Worm (Caenorhabditis elegans) whole organism, early embryonic: ENCODE data around the gene rgs-11.
A peak's percentile ranks its signal among the peaks of the same experiment; 100 is the strongest.
"Not testable (repeated sequence)": the region's sequence is repeated elsewhere in the genome, so short reads cannot be mapped to it uniquely, and the experiment has no call there.

Source experiments
- B0310.2 ChIP-seq: sonication (generic microtip); optimal IDR thresholded peaks from 2 replicates; lab custom pipeline; 2016; ENCODE audit warnings: mild to moderate bottlenecking, missing genetic modification characterization, missing compliant biosample characterization
- F13C5.2 ChIP-seq: sonication (generic microtip); optimal IDR thresholded peaks from 2 replicates; lab custom pipeline; 2017; ENCODE audit warnings: mild to moderate bottlenecking, missing genetic modification characterization, inconsistent platforms, missing compliant biosample characterization
- aly-1 ChIP-seq: sonication (generic microtip); optimal IDR thresholded peaks from 2 replicates; lab custom pipeline; 2016; ENCODE audit warnings: missing genetic modification characterization, missing compliant biosample characterization
- ama-1 ChIP-seq: fragments of 150-350 bp; optimal IDR thresholded peaks from 2 replicates; lab custom pipeline; 2014
- ceh-13 ChIP-seq: fragments of 200-800 bp; sonication (Bioruptor generic); optimal IDR thresholded peaks from 2 replicates; lab custom pipeline; 2018; ENCODE audit warnings: mild to moderate bottlenecking, missing genetic modification characterization, missing compliant biosample characterization
- ceh-36 ChIP-seq: sonication (generic microtip); optimal IDR thresholded peaks from 2 replicates; lab custom pipeline; 2016; ENCODE audit warnings: missing genetic modification characterization, inconsistent platforms, missing compliant biosample characterization
- ets-7 ChIP-seq: sonication (generic microtip); optimal IDR thresholded peaks from 2 replicates; lab custom pipeline; 2016; ENCODE audit warnings: missing genotype, missing genetic modification characterization, missing compliant biosample characterization
- flt-1 ChIP-seq: fragments of 200-800 bp; sonication (Bioruptor generic); IDR thresholded peaks from 2 replicates; pipeline ENCODE4 v1.3.6; 2022; ENCODE audit warnings: missing genetic modification characterization, missing compliant biosample characterization
- hmbx-1 ChIP-seq: sonication (generic microtip); optimal IDR thresholded peaks from 2 replicates; lab custom pipeline; 2016; ENCODE audit warnings: mild to moderate bottlenecking, missing genetic modification characterization, missing compliant biosample characterization
- hmg-4 ChIP-seq: fragments of 200-800 bp; sonication (Bioruptor generic); optimal IDR thresholded peaks from 2 replicates; lab custom pipeline; 2018; ENCODE audit warnings: mild to moderate bottlenecking, missing genetic modification characterization, missing compliant biosample characterization
- hnd-1 ChIP-seq: sonication (generic microtip); optimal IDR thresholded peaks from 2 replicates; lab custom pipeline; 2016; ENCODE audit warnings: missing genetic modification characterization, missing compliant biosample characterization
- pes-1 ChIP-seq: fragments of 200-800 bp; sonication (Bioruptor generic); IDR thresholded peaks from 2 replicates; pipeline ENCODE4 v1.3.6; 2022; ENCODE audit warnings: missing genetic modification reagents, missing genetic modification characterization, missing compliant biosample characterization
- scrt-1 ChIP-seq: fragments of 200-800 bp; sonication (Bioruptor generic); IDR thresholded peaks from 2 replicates; pipeline ENCODE4 v1.3.6; 2022; ENCODE audit warnings: missing genetic modification characterization, missing compliant biosample characterization
- sea-1 ChIP-seq: fragments of 200-800 bp; sonication (Bioruptor generic); conservative IDR thresholded peaks from 2 replicates; pipeline ENCODE4 v1.3.6; 2022; ENCODE audit warnings: missing genetic modification characterization, missing compliant biosample characterization
- tbx-11 ChIP-seq: fragments of 200-800 bp; sonication (Bioruptor generic); IDR thresholded peaks from 2 replicates; pipeline ENCODE4 v1.3.6; 2022; ENCODE audit warnings: missing genetic modification characterization, missing compliant biosample characterization
- tbx-37 ChIP-seq: fragments of 200-800 bp; sonication (Bioruptor generic); conservative IDR thresholded peaks from 2 replicates; pipeline ENCODE4 v1.3.6; 2022; ENCODE audit warnings: missing genetic modification reagents, missing genetic modification characterization, missing compliant biosample characterization
- tra-4 ChIP-seq: sonication (generic microtip); optimal IDR thresholded peaks from 2 replicates; lab custom pipeline; 2017; ENCODE audit warnings: missing genetic modification characterization, missing compliant biosample characterization

Gene rgs-11

DNA sequence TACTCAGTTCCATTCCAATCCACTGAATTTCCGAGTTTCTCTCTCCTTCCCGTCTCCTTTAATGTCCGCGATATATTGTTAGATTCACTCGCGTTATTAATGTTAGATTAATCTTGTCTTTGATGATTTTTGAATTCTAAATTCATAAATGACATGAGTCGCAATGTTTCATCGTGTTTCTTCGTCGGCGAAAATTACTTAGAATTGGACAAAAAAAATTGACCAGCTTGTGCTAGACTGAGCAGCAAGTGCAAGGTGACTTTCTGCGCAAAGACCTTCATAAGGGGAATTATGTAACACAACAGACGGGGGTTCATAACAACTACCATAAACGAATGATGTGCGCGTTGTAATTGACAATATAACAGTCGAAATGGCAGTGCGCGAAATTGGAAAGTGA lies 6.0 kb upstream of the rgs-11 start:
- TF ChIP-seq ceh-13 (GFP tag; lab: Kevin White, UChicago) = no peak
- TF ChIP-seq ets-7 (tag; lab: Kevin White, UChicago) = no peak
- TF ChIP-seq ceh-36 (tag; lab: Kevin White, UChicago) = no peak
- TF ChIP-seq sea-1 (GFP tag; lab: Robert Waterston, UW) = no peak

DNA sequence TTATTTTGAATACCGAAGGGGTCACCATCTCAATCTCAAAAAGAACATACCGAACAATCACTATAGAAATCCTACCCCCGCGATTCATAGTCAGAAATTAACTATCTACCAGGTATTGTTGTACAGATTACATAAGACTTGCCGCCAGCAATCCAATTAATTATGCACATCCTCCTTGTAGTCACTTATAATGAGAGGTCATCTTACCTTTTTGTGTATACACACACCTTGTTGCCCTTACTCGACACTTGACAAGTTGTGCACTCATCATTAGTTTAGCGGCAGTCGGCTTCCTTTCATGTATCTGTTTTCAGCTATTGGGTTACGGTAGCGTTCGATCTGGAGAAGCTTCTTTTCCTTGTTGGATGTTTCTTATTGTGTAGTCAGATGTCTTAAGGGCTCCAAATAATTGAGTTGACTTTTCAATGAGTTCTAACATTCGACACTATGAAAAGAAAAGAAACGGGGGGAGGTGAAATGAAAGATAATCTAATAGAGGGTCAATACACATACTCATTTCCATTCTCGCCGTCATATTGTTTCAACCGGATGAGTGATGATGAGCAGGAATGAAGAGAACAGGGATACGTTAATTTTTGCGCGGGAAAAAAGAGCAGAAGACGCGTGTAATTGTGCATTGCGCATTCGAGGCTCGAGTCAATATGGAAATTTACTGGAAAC lies 4.8 kb upstream of the rgs-11 start:
- TF ChIP-seq tra-4 (tag; lab: Kevin White, UChicago) (no peak), ama-1 (lab: Kevin White, UChicago) (no peak), tbx-37 (no peak), ceh-36 (tag; lab: Kevin White, UChicago) (no peak), aly-1 (tag; lab: Kevin White, UChicago) (no peak), hmbx-1 (no peak), F13C5.2 (tag; lab: Kevin White, UChicago) (no peak), B0310.2 (no peak), scrt-1 (GFP tag; lab: Robert Waterston, UW) (no peak), ceh-13 (GFP tag; lab: Kevin White, UChicago) (no peak), pes-1 (GFP tag; lab: Robert Waterston, UW) (no peak), hmg-4 (GFP tag; lab: Kevin White, UChicago) (no peak), flt-1 (GFP tag; lab: Robert Waterston, UW) (no peak), ets-7 (tag; lab: Kevin White, UChicago) (no peak), sea-1 (GFP tag; lab: Robert Waterston, UW) (no peak), tbx-11 (GFP tag; lab: Robert Waterston, UW) (no peak)

DNA sequence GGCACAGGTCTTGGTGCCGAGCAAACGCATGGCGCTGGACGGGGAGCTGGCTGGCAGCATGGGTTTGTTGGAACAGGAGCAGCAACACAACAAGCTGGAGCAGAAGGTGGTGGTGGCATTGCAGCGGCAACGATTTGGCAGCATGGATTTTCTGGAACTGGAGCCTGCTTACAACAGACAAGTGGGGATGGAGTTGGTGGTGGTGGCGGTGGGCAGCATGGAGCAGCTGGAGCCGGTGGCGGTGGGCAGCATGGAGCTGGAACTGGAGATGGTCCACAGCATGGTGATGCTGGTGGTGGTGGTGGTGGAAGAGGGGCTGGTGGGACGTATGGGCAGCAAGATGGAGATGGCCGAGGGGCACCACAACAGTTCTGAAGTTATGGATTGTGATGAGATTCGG lies 3.5 kb upstream of the rgs-11 start:
- TF ChIP-seq scrt-1 (GFP tag; lab: Robert Waterston, UW) (peak; percentile 24; the same call in 1 of the 2 replicates), aly-1 (tag; lab: Kevin White, UChicago) (no peak), ets-7 (tag; lab: Kevin White, UChicago) (no peak), F13C5.2 (tag; lab: Kevin White, UChicago) (no peak), pes-1 (GFP tag; lab: Robert Waterston, UW) (no peak)

DNA sequence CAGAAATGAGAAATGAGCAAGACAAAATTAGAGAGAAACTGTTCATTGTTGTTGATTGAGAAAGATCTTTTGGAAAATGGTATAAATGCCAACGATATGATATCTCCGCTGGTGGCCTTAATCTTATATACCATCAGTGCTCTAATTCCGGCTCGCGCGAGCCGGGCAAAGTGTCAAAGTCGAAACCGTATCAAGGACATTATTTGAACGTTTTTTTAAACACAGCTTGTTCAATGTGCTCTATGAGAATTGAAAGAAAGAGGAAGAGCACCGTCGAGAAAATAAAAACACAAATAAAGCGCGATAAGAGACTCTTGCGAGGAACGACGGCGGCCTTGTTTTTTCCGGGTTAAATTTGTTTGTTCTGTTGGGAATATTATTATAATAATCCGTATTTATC lies 2.9 kb upstream of the rgs-11 start, which contains the start of gene idpp-3:
Gene idpp-3, minus strand, starts transcription at position 101 of the 400 bp plus-strand sequence.
- TF ChIP-seq pes-1 (GFP tag; lab: Robert Waterston, UW) (no peak), sea-1 (GFP tag; lab: Robert Waterston, UW) (no peak), F13C5.2 (tag; lab: Kevin White, UChicago) (no peak), tbx-11 (GFP tag; lab: Robert Waterston, UW) (no peak), ceh-13 (GFP tag; lab: Kevin White, UChicago) (no peak), ceh-36 (tag; lab: Kevin White, UChicago) (no peak), tra-4 (tag; lab: Kevin White, UChicago) (no peak), aly-1 (tag; lab: Kevin White, UChicago) (no peak), tbx-37 (no peak), ama-1 (lab: Kevin White, UChicago) (no peak)

DNA sequence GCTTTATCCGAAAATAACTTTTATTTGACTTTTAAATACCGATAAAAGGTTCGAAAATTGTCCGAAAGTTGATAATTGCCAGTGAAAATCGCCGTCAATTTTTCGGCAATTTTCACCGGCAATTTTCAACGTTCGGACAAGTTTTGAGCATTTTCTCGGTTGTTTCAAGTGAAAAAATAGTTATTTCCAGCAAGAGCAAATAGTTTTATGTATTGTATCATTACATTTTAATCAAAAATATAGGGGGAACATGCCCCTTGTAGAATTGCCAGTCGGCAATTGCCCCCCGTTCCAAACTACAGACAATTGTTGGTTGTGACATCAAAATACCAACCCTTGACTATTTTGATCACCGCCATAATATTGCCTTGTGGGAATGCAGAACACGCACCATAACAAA lies 1.9 kb upstream of the rgs-11 start, which contains the start of gene rgs-10:
Gene rgs-10, plus strand, starts transcription at position 301 of the 400 bp plus-strand sequence.
- TF ChIP-seq hmbx-1 (no peak), pes-1 (GFP tag; lab: Robert Waterston, UW) (no peak), sea-1 (GFP tag; lab: Robert Waterston, UW) (no peak), flt-1 (GFP tag; lab: Robert Waterston, UW) (no peak), tra-4 (tag; lab: Kevin White, UChicago) (no peak), tbx-11 (GFP tag; lab: Robert Waterston, UW) (no peak), aly-1 (tag; lab: Kevin White, UChicago) (no peak), B0310.2 (no peak), ceh-13 (GFP tag; lab: Kevin White, UChicago) (no peak), ama-1 (lab: Kevin White, UChicago) (no peak), ets-7 (tag; lab: Kevin White, UChicago) (no peak), hnd-1 (tag; lab: Kevin White, UChicago) (no peak), ceh-36 (tag; lab: Kevin White, UChicago) (no peak), F13C5.2 (tag; lab: Kevin White, UChicago) (no peak)

DNA sequence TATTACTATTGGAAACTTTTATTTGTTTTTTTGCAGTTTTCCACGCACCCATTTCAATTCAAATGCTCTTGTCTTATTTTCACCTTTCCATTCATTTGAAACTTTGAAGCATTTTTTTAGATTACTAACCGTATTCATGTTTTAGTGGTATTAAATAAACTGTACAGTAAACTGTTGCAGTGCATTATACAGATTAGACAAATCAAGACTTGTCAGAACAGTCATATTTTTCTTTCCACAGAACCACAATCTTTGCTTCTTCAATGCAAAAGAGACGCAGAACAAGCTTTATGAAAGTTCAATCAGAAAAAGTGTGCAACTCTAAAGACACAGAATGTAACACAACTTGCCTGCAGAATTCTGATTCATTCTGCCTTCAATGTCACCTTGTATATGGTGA lies 1.4 kb downstream of the rgs-11 start, which contains the start of gene F45B8.5:
Gene F45B8.5, plus strand, starts transcription at position 301 of the 400 bp plus-strand sequence.
- TF ChIP-seq scrt-1 (GFP tag; lab: Robert Waterston, UW) (no peak), sea-1 (GFP tag; lab: Robert Waterston, UW) (no peak), hmbx-1 (no peak), F13C5.2 (tag; lab: Kevin White, UChicago) (no peak), flt-1 (GFP tag; lab: Robert Waterston, UW) (no peak), tbx-11 (GFP tag; lab: Robert Waterston, UW) (no peak), ets-7 (tag; lab: Kevin White, UChicago) (no peak), hnd-1 (tag; lab: Kevin White, UChicago) (no peak), pes-1 (GFP tag; lab: Robert Waterston, UW) (no peak), ceh-13 (GFP tag; lab: Kevin White, UChicago) (no peak), ama-1 (lab: Kevin White, UChicago) (no peak), aly-1 (tag; lab: Kevin White, UChicago) (no peak), hmg-4 (GFP tag; lab: Kevin White, UChicago) (no peak), ceh-36 (tag; lab: Kevin White, UChicago) (no peak), tra-4 (tag; lab: Kevin White, UChicago) (no peak), tbx-37 (no peak)

DNA sequence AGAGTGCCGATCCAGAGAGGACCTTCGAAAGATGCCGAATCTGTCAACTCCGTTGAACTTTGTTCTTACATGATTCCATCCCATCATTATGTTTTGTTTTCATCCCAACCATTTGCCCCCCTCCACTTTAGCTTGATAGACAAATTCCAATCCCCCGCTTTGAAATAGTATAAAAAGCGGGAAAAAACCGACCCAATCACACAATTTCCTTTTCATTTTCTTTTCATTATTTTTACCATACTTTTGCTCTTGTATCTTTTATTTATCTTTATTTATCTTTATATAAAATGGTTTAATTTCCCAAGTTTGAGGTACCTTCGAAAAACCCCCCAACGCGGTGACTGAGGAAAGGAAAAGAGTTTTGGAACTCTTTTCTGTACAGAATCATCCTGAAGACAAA lies 2.2 kb downstream of the rgs-11 start, which contains the start of gene F20D1.22:
Gene F20D1.22, plus strand, starts transcription at position 301 of the 400 bp plus-strand sequence.
- not testable (repeated sequence) for TF ChIP-seq sea-1 (GFP tag; lab: Robert Waterston, UW); tbx-37; ceh-13 (GFP tag; lab: Kevin White, UChicago)
